Worm (Caenorhabditis elegans): ENCODE data around the gene C07B5.8.

Gene C07B5.8

DNA sequence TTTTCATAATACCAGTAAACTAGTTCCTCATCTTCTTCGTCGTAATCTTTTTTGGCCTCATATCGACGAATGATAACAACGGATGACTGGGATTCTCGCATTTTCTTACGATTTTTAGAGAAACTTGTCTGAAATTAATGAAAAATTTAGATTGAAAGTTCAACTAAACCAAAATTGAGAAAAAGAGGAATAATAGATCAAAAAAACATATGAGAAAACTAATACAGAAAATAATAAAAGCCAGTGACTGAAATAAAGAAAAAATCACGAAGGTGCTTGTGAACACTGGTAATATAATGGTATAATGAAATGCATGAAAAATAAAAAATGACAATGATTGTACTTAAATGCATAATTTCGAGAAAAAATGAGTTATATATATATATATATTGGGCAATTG is at the start of gene C07B5.8:
Gene C07B5.8, minus strand, starts transcription at position 101 of the 400 bp plus-strand sequence.
- no peak for TF ChIP-seq unc-62 (GFP tag; optimal IDR thresholded peaks at IDR 0.05)

DNA sequence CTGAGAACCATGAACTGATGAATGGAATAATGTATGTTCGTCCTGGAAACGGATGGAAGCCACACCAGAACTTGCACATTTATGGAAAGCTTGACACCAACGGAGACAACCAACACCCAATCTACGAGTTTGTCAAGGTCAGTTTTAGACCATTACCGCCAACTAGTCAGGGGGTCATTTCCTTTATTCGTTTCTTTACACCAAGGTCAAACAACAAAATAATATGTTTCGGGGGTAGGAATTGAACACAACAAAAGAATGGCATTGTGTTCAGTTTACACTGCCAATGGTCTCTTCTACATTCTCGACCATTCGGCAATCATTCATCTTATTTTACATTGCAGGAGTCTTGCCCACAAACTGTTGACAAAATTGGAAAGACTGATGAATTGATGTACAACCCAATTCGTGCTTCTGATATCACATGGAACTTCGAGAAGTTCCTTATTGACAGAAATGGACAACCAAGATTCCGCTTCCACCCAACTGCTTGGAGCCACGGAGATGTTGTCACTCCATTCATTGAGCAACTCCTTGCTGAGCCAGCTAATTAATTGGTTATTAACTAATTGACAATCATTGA is 49.1 kb upstream of the C07B5.8 start:
- no peak for TF ChIP-seq unc-62 (GFP tag; optimal IDR thresholded peaks at IDR 0.05)

- no peak for TF ChIP-seq unc-62 (GFP tag; optimal IDR thresholded peaks at IDR 0.05)
Observed at ce11 chrX:9584333-9584732, 47.8 kb upstream of the C07B5.8 start, which contains the start of gene gpx-5. Gene gpx-5 (plus strand): TSS chrX:9584668.

DNA sequence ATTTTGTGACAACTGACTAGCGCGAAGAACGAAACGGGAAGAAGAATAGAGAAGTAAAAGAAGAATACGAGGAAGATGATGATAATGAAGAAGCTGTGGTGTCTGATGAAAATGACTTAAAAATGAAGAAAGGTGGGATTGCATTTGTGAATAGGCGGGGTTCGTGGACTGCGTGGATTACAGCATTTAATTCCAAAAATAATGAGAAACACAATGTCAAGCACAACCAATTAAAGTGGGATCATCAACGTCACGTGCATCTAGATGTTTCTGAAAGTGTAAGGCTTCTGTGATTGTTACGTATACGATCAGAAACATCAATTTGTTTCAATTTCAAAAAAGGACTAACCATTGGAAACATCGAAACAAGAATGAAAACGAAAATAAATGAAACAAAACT is 40.4 kb upstream of the C07B5.8 start, which contains the start of gene glb-17:
Gene glb-17, minus strand, starts transcription at position 101 of the 400 bp plus-strand sequence.
- TF ChIP-seq unc-62 (GFP tag; optimal IDR thresholded peaks at IDR 0.05) = no peak

DNA sequence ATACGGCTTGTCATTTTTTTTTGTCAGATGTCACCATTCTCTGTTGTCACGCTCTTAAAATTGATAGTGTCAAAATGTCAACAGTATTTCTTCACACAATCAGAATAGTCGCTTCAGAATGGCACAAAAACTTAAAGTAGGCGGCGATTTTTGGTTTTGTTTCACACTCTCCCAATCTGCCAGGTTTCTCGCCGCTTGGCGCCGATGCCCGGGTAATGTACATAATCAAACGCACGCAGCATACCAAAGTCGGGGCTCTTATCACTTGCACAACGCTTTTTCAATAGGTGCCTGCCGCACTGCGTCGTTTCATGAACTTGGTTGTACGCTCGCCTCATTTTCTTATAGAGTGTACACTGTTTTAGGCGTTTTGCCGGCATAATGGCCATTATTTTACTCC is 32.0 kb upstream of the C07B5.8 start:
- TF ChIP-seq unc-62 (GFP tag; optimal IDR thresholded peaks at IDR 0.05) = no peak

DNA sequence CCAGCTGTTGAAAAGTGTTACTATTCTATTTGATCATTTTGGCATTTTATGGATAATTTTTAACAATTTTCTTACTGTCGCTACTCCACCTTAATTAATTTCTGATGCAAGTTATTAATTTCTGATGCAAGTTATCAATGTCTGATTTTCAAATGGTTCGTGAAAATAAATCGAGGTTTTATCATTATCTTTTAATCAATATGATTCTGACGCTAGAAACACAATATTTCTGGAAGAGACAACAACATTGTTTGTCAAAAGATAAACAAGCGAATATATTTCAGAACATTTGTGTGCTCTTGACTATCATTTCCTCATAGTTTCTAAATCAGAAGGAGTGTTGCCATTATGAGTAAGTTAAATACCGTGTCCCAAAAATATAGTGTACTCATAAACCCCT is 29.9 kb upstream of the C07B5.8 start, which contains the start of gene F49E2.2:
Gene F49E2.2, plus strand, starts transcription at position 301 of the 400 bp plus-strand sequence.
- TF ChIP-seq unc-62 (GFP tag; optimal IDR thresholded peaks at IDR 0.05) = no peak

DNA sequence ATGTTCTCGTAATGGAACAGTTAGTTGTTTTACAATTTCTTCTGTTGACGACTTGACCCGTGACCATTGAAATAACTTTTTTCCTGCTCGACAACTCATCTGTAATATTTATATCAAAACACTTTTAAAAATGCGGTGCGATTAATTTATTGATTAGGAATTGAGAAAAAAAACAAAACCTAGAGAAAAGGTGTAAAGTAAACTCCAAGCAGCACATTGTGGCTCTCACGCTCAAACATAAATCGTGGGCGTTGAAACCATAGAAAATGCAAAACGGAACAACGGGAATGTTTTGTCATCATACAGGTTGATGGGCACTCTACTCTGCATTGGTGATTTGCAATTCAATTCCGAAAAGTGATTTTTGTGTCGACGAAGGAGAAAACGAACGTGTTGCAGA is 29.3 kb upstream of the C07B5.8 start, which contains the start of gene moc-5:
Gene moc-5, minus strand, starts transcription at position 101 of the 400 bp plus-strand sequence.
- no peak for TF ChIP-seq unc-62 (GFP tag; optimal IDR thresholded peaks at IDR 0.05)

ce11 chrX:9560931-9561330 is 24.4 kb upstream of the C07B5.8 start:
- no peak for TF ChIP-seq unc-62 (GFP tag; optimal IDR thresholded peaks at IDR 0.05)

ce11 chrX:9556038-9556437 is 19.5 kb upstream of the C07B5.8 start:
- TF ChIP-seq unc-62 (GFP tag; optimal IDR thresholded peaks at IDR 0.05) = no peak

DNA sequence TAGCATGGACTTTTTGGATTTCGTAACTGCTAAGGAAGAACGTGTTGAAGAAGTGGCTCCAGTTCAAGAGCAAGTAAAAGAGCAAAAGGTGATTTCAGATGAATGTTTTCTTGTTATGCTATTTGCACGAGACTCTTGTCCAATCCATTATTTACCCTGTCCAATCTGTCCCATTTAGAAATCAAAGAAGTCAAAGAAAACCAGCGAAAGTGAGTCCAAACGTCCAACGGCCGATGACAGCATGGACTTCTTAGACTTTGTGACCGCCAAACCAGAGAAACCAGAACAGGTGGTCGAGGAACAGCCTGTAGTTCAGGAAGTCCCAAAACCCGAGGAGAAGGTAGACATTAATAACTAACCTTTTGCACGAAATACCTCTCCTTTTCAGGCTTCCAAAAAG is 18.7 kb upstream of the C07B5.8 start:
- TF ChIP-seq unc-62 (GFP tag; optimal IDR thresholded peaks at IDR 0.05) = no peak

DNA sequence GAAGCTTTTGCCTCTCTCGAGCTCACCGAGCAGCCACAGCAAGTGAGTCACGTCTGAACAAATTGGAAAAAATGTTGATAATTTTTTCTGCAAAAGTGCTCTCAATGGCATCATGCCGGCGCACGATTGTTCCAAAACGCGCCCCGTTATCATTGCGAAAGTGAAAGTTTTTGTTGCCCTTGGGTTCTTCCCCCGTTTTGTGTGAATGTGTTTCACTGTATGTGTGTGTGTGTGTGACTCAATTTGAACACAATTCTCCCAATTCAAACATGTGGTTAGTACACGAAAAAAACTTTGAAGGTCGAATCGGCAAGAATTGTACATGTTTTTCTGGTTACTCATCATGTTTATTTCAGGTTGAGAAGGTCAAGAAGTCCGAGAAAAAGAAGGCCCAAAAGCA is 16.5 kb upstream of the C07B5.8 start:
- no peak for TF ChIP-seq unc-62 (GFP tag; optimal IDR thresholded peaks at IDR 0.05)

- no peak for TF ChIP-seq unc-62 (GFP tag; optimal IDR thresholded peaks at IDR 0.05)
Observed at ce11 chrX:9552404-9552803, 15.8 kb upstream of the C07B5.8 start.

DNA sequence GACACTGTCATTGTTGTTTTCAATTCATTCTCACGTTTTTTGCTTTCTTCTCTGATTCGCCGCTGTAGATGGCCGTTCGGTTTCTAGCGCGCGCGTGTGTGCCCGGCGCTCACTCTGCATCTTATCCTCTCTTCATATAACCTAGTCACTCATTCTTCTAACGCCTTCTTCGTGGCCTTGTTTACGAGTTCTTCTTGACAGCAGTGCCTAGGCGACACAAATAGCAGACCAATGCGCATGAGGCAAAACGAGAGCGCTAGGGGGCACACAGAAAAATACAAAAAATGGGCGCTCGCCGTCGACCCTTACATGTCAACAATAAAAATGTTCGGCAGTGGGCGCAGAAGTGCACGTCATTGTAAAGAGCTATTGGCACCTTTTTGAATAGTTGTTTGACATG is 14.5 kb upstream of the C07B5.8 start:
- TF ChIP-seq unc-62 (GFP tag; optimal IDR thresholded peaks at IDR 0.05) = no peak

ce11 chrX:9550519-9550918 is 14.0 kb upstream of the C07B5.8 start:
- no peak for TF ChIP-seq unc-62 (GFP tag; optimal IDR thresholded peaks at IDR 0.05)

DNA sequence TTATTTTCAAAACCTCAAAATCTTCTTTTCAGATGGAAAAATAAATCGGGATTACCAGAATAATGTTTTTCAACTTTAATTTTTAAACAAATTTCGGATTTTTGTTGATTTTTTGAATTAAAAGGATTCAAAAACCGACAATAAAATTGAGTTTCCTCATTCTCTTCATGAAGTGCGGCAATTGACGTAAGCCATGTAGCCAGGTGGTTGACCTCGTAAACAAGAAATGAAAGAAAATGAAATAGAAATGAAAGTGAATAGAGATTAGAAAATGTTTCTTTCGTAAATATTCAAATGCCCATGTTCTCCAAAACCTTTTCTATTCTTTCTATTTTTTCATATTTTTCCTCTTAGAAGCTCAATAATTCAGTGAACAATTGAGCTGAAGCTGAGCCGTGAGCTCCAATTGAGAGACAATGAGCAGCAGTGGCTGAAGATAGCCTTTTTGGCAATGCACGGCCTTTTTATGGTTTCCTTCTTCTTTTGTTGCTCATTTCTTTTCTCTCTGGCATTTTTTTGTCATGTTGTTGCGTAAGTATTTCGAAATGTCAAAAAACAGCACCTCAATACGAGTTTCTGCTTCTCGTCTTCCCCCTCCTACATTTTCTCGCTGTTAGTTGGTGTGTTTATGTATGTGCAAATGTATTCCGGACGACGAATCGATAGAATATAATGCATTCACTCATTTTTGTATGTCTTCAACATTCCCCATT is 13.2 kb upstream of the C07B5.8 start:
- TF ChIP-seq unc-62 (GFP tag; optimal IDR thresholded peaks at IDR 0.05) = no peak

ce11 chrX:9548890-9549289 is 12.3 kb upstream of the C07B5.8 start:
- TF ChIP-seq unc-62 (GFP tag; optimal IDR thresholded peaks at IDR 0.05) = no peak

Data from whole organism, dauer.